Fruit fly (Drosophila melanogaster): ENCODE data around the gene Upf2.

The Upf2 gene

dm6 chrX:8114476-8115342 lies 39.4 kb upstream of the Upf2 start:
- TF ChIP-seq Pif1A (GFP tag; optimal IDR thresholded peaks at IDR 0.05) (peak; percentile 7), CG10348 (GFP tag; IDR thresholded peaks at IDR 0.05) (no peak), CG34367 (tag; optimal IDR thresholded peaks at IDR 0.05) (no peak), CG15710 (tag; optimal IDR thresholded peaks at IDR 0.05) (peak; percentile 6), CG12605 (GFP tag; IDR thresholded peaks at IDR 0.05) (no peak), CG8301 (tag; optimal IDR thresholded peaks at IDR 0.05) (no peak), CG9948 (tag; optimal IDR thresholded peaks at IDR 0.05) (peak; percentile 16), fd96Ca (GFP tag; IDR thresholded peaks at IDR 0.05) (peak; percentile 19; the same call in 1 of the 3 replicates), Ets98B (GFP tag; IDR thresholded peaks at IDR 0.05) (peak; percentile 14), D1 (tag; optimal IDR thresholded peaks at IDR 0.05) (no peak), CG8159 (tag; optimal IDR thresholded peaks at IDR 0.05) (peak; percentile 22), gl (tag; optimal IDR thresholded peaks at IDR 0.05) (no peak), Snoo (tag; optimal IDR thresholded peaks at IDR 0.05) (no peak), Pif1B (GFP tag; optimal IDR thresholded peaks at IDR 0.05) (no peak), CG17806 (tag; optimal IDR thresholded peaks at IDR 0.05) (peak; percentile 20), CG14655 (GFP tag; optimal IDR thresholded peaks at IDR 0.05) (no peak), CG32121 (GFP tag; IDR thresholded peaks at IDR 0.05) (peak; percentile 7; the same call in 1 of the 2 replicates), CG4496 (GFP tag; IDR thresholded peaks at IDR 0.05) (peak; percentile 50; the same call in 2 of the 3 replicates), EcR (GFP tag; optimal IDR thresholded peaks at IDR 0.05) (no peak)

- peak; percentile 8 for TF ChIP-seq CG15710 (tag; optimal IDR thresholded peaks at IDR 0.05)
- TF ChIP-seq CG9948 (tag; optimal IDR thresholded peaks at IDR 0.05), result peak; percentile 5
- TF ChIP-seq fd96Ca (GFP tag; IDR thresholded peaks at IDR 0.05), result 0 out of 3 replicates have a peak, but pooled peaks have one; percentile 10
- no peak; the same call in 1 of the 2 replicates for TF ChIP-seq CG32121 (GFP tag; IDR thresholded peaks at IDR 0.05)
- TF ChIP-seq CG4496 (GFP tag; IDR thresholded peaks at IDR 0.05), result no peak
- TF ChIP-seq CG10348 (GFP tag; IDR thresholded peaks at IDR 0.05), result no peak
- TF ChIP-seq Snoo (tag; optimal IDR thresholded peaks at IDR 0.05), result no peak
- no peak for TF ChIP-seq CG34367 (tag; optimal IDR thresholded peaks at IDR 0.05)
- no peak for TF ChIP-seq CG14655 (GFP tag; optimal IDR thresholded peaks at IDR 0.05)
- TF ChIP-seq CG17806 (tag; optimal IDR thresholded peaks at IDR 0.05), result no peak
- no peak for TF ChIP-seq gl (tag; optimal IDR thresholded peaks at IDR 0.05)
- no peak for TF ChIP-seq D1 (tag; optimal IDR thresholded peaks at IDR 0.05)
- TF ChIP-seq Pif1B (GFP tag; optimal IDR thresholded peaks at IDR 0.05), result no peak
- no peak for TF ChIP-seq CG13204 (GFP tag; optimal IDR thresholded peaks at IDR 0.05)
- TF ChIP-seq CG8301 (tag; optimal IDR thresholded peaks at IDR 0.05), result no peak
- TF ChIP-seq CG8159 (tag; optimal IDR thresholded peaks at IDR 0.05), result no peak
- TF ChIP-seq Pif1A (GFP tag; optimal IDR thresholded peaks at IDR 0.05), result no peak
- TF ChIP-seq CG12605 (GFP tag; IDR thresholded peaks at IDR 0.05), result no peak
- TF ChIP-seq Ets98B (GFP tag; IDR thresholded peaks at IDR 0.05), result no peak
- TF ChIP-seq EcR (GFP tag; optimal IDR thresholded peaks at IDR 0.05), result no peak
- no peak for TF ChIP-seq rn (GFP tag; IDR thresholded peaks at IDR 0.05)
Measured at dm6 chrX:8113386-8114279, 38.4 kb upstream of the Upf2 start.

- 0 out of 3 replicates have a peak, but pooled peaks have one; percentile 14 for TF ChIP-seq fd96Ca (GFP tag; IDR thresholded peaks at IDR 0.05)
- TF ChIP-seq Ets98B (GFP tag; IDR thresholded peaks at IDR 0.05), result no peak
- TF ChIP-seq CG4496 (GFP tag; IDR thresholded peaks at IDR 0.05), result no peak
Measured at dm6 chrX:8112715-8113114, 37.4 kb upstream of the Upf2 start.

dm6 chrX:8110984-8111383 lies 35.7 kb upstream of the Upf2 start:
- no peak for TF ChIP-seq CG32121 (GFP tag; IDR thresholded peaks at IDR 0.05)
- TF ChIP-seq CG12605 (GFP tag; IDR thresholded peaks at IDR 0.05), result no peak
- no peak for TF ChIP-seq EcR (GFP tag; optimal IDR thresholded peaks at IDR 0.05)
- TF ChIP-seq CG4496 (GFP tag; IDR thresholded peaks at IDR 0.05), result no peak
- no peak for TF ChIP-seq Pif1B (GFP tag; optimal IDR thresholded peaks at IDR 0.05)
- no peak for TF ChIP-seq CG9948 (tag; optimal IDR thresholded peaks at IDR 0.05)
- no peak for TF ChIP-seq gl (tag; optimal IDR thresholded peaks at IDR 0.05)
- TF ChIP-seq CG13204 (GFP tag; optimal IDR thresholded peaks at IDR 0.05), result no peak
- no peak for TF ChIP-seq CG17806 (tag; optimal IDR thresholded peaks at IDR 0.05)
- TF ChIP-seq CG34367 (tag; optimal IDR thresholded peaks at IDR 0.05), result no peak
- no peak for TF ChIP-seq D1 (tag; optimal IDR thresholded peaks at IDR 0.05)

- TF ChIP-seq Snoo (tag; optimal IDR thresholded peaks at IDR 0.05) (no peak), CG17806 (tag; optimal IDR thresholded peaks at IDR 0.05) (no peak), CG13204 (GFP tag; optimal IDR thresholded peaks at IDR 0.05) (no peak), CG32121 (GFP tag; IDR thresholded peaks at IDR 0.05) (no peak), Ets98B (GFP tag; IDR thresholded peaks at IDR 0.05) (no peak), CG14655 (GFP tag; optimal IDR thresholded peaks at IDR 0.05) (no peak), CG34367 (tag; optimal IDR thresholded peaks at IDR 0.05) (no peak), Pif1B (GFP tag; optimal IDR thresholded peaks at IDR 0.05) (no peak), fd96Ca (GFP tag; IDR thresholded peaks at IDR 0.05) (no peak), CG15710 (tag; optimal IDR thresholded peaks at IDR 0.05) (no peak), gl (tag; optimal IDR thresholded peaks at IDR 0.05) (no peak), CG9948 (tag; optimal IDR thresholded peaks at IDR 0.05) (no peak), CG10348 (GFP tag; IDR thresholded peaks at IDR 0.05) (no peak), rn (GFP tag; IDR thresholded peaks at IDR 0.05) (no peak), EcR (GFP tag; optimal IDR thresholded peaks at IDR 0.05) (no peak), Pif1A (GFP tag; optimal IDR thresholded peaks at IDR 0.05) (no peak)
Measured at dm6 chrX:8107936-8108335, 32.7 kb upstream of the Upf2 start.

All from whole organism, pupa.